Worm (Caenorhabditis elegans) whole organism, L2 larva: ENCODE measurements around the gene T24B8.3.

Experiments
- fos-1 ChIP-seq: fragments of 150-350 bp; optimal IDR thresholded peaks from 2 replicates; lab custom pipeline; 2014; ENCODE audit warnings: missing biosample characterization, missing genetic modification characterization
- lsy-2 ChIP-seq, 2 experiments: fragments of 150-350 bp in 1 of 2; sonication (generic microtip) in 1 of 2; optimal IDR thresholded peaks; 2 replicates each; lab custom pipeline; 2014 to 2017; ENCODE audit warnings: missing biosample characterization in 2 of 2, missing genetic modification characterization in 2 of 2

- TF ChIP-seq lsy-2 (tag; optimal IDR thresholded peaks at IDR 0.05; lab: Kevin White, UChicago) (no peak), fos-1 (no peak)
Measured at ce11 chrII:9029218-9029672, 31.7 kb downstream of the T24B8.3 start, which contains the start of gene F37B12.1.
